Worm (Caenorhabditis elegans) whole organism, young adult: ENCODE results near the gene btb-22.
"Not testable (repeated sequence)": the region's sequence is repeated elsewhere in the genome, so short reads cannot be mapped to it uniquely, and the experiment has no call there.

ENCODE experiments used
- B0035.1 ChIP-seq: sonication (generic microtip); optimal IDR thresholded peaks from 2 replicates; lab custom pipeline; 2016; ENCODE audit warnings: missing genetic modification characterization, mild to moderate bottlenecking, missing compliant biosample characterization, missing genotype, missing genetic modification reagents
- B0261.1 ChIP-seq: sonication (generic microtip); optimal IDR thresholded peaks from 2 replicates; lab custom pipeline; 2016; ENCODE audit warnings: mild to moderate bottlenecking, missing genetic modification characterization, moderate library complexity, missing compliant biosample characterization
- F37B4.10 ChIP-seq: fragments of 200-800 bp; sonication (Bioruptor generic); IDR thresholded peaks from 2 replicates; pipeline ENCODE4 v1.3.6; 2022; ENCODE audit warnings: missing genetic modification characterization, missing compliant biosample characterization
- K11D2.4 ChIP-seq: fragments of 200-800 bp; sonication (Bioruptor generic); IDR thresholded peaks from 2 replicates; pipeline ENCODE4 v1.3.6; 2022; ENCODE audit warnings: missing genetic modification reagents, missing genetic modification characterization, missing compliant biosample characterization
- Y53F4B.3 ChIP-seq: fragments of 200-800 bp; sonication (Bioruptor generic); IDR thresholded peaks from 2 replicates; pipeline ENCODE4 v1.3.6; 2022; ENCODE audit warnings: missing genetic modification reagents, missing genetic modification characterization, missing compliant biosample characterization
- Y56A3A.18 ChIP-seq: fragments of 200-800 bp; sonication (Bioruptor generic); IDR thresholded peaks from 2 replicates; pipeline ENCODE4 v1.3.6; 2022; ENCODE audit warnings: missing genetic modification reagents, missing genetic modification characterization, missing compliant biosample characterization
- Y79H2A.3 ChIP-seq: fragments of 200-800 bp; sonication (Bioruptor generic); conservative IDR thresholded peaks from 2 replicates; pipeline ENCODE4 v1.3.6; 2022; ENCODE audit warnings: missing genetic modification reagents, missing genetic modification characterization, missing compliant biosample characterization
- Y95B8A.8 ChIP-seq: fragments of 200-800 bp; sonication (Bioruptor generic); IDR thresholded peaks from 2 replicates; pipeline ENCODE4 v1.3.6; 2022; ENCODE audit warnings: missing genetic modification reagents, missing genetic modification characterization, missing compliant biosample characterization
- akir-1 ChIP-seq: fragments of 200-800 bp; sonication (Bioruptor generic); optimal IDR thresholded peaks from 2 replicates; lab custom pipeline; 2018; ENCODE audit warnings: mild to moderate bottlenecking, missing genetic modification characterization, moderate library complexity, missing compliant biosample characterization
- aptf-2 ChIP-seq: fragments of 200-800 bp; sonication (Bioruptor generic); conservative IDR thresholded peaks from 2 replicates; pipeline ENCODE4 v1.3.6; 2022; ENCODE audit warnings: missing genetic modification reagents, missing genetic modification characterization, missing compliant biosample characterization
- atf-7 ChIP-seq: sonication (generic microtip); optimal IDR thresholded peaks from 2 replicates; lab custom pipeline; 2017; ENCODE audit warnings: mild to moderate bottlenecking, missing genetic modification characterization, missing compliant biosample characterization
- cebp-2 ChIP-seq: fragments of 200-800 bp; sonication (Bioruptor generic); IDR thresholded peaks from 2 replicates; pipeline ENCODE4 v1.3.6; 2022; ENCODE audit warnings: missing genetic modification characterization, missing compliant biosample characterization
- ceh-40 ChIP-seq: fragments of 200-800 bp; sonication (Bioruptor generic); IDR thresholded peaks from 2 replicates; pipeline ENCODE4 v1.3.6; 2022; ENCODE audit warnings: missing genetic modification characterization, missing compliant biosample characterization
- dpff-1 ChIP-seq: sonication (generic microtip); optimal IDR thresholded peaks from 2 replicates; lab custom pipeline; 2017; ENCODE audit warnings: mild to moderate bottlenecking, missing genetic modification characterization, missing compliant biosample characterization
- ets-4 ChIP-seq: fragments of 200-800 bp; sonication (Bioruptor generic); optimal IDR thresholded peaks from 2 replicates; lab custom pipeline; 2018; ENCODE audit warnings: mild to moderate bottlenecking, missing genetic modification characterization, missing compliant biosample characterization
- lag-1 ChIP-seq: fragments of 200-800 bp; sonication (Bioruptor generic); IDR thresholded peaks from 2 replicates; pipeline ENCODE4 v1.3.6; 2022; ENCODE audit warnings: missing genetic modification reagents, missing genetic modification characterization, missing compliant biosample characterization
- lin-35 ChIP-seq, 3 experiments: fragments of 150-350 bp in 2 of 3; sonication (generic microtip) in 1 of 3; optimal IDR thresholded peaks; 2 replicates each; lab custom pipeline; 2014 to 2018; ENCODE audit warnings: missing biosample characterization in 3 of 3, missing genetic modification characterization in 3 of 3, missing genetic modification reagents in 3 of 3
- madf-10 ChIP-seq: sonication (generic microtip); optimal IDR thresholded peaks from 2 replicates; lab custom pipeline; 2016; ENCODE audit warnings: mild to moderate bottlenecking, missing genetic modification characterization, missing compliant biosample characterization
- madf-6 ChIP-seq: fragments of 200-800 bp; sonication (Bioruptor generic); IDR thresholded peaks from 2 replicates; pipeline ENCODE4 v1.3.6; 2022; ENCODE audit warnings: missing genetic modification reagents, missing genetic modification characterization, missing compliant biosample characterization
- mxl-1 ChIP-seq: sonication (generic microtip); optimal IDR thresholded peaks from 2 replicates; lab custom pipeline; 2016; ENCODE audit warnings: missing genetic modification characterization, missing compliant biosample characterization
- nhr-80 ChIP-seq: sonication (generic microtip); optimal IDR thresholded peaks from 2 replicates; lab custom pipeline; 2016; ENCODE audit warnings: missing genetic modification characterization, missing compliant biosample characterization
- pha-4 ChIP-seq: fragments of 150-350 bp; sonication (generic microtip); optimal IDR thresholded peaks from 2 replicates; lab custom pipeline; 2014; ENCODE audit warnings: missing biosample characterization, missing genetic modification reagents, missing genetic modification characterization
- repo-1 ChIP-seq: sonication (generic microtip); optimal IDR thresholded peaks from 2 replicates; lab custom pipeline; 2017; ENCODE audit warnings: mild to moderate bottlenecking, missing genetic modification characterization, missing compliant biosample characterization
- rpc-1 ChIP-seq, 2 experiments: fragments of 150-350 bp in 1 of 2; sonication (generic microtip) in 1 of 2; optimal IDR thresholded peaks; 2 replicates each; lab custom pipeline; 2014 to 2018; ENCODE audit warnings: missing biosample characterization in 1 of 2, missing genetic modification characterization in 1 of 2, missing genetic modification reagents in 1 of 2, missing genotype in 1 of 2
- snpc-1.1 ChIP-seq: sonication (generic microtip); optimal IDR thresholded peaks from 2 replicates; lab custom pipeline; 2017; ENCODE audit warnings: missing genetic modification characterization, mild to moderate bottlenecking, missing compliant biosample characterization, antibody characterized with exemption, moderate library complexity, missing genotype, missing genetic modification reagents; ENCODE audit not compliant: insufficient read depth
- sptf-2 ChIP-seq: fragments of 200-800 bp; sonication (Bioruptor generic); optimal IDR thresholded peaks from 2 replicates; lab custom pipeline; 2018; ENCODE audit warnings: mild to moderate bottlenecking, missing genetic modification characterization, missing compliant biosample characterization
- zfh-2 ChIP-seq: fragments of 200-800 bp; sonication (Bioruptor generic); conservative IDR thresholded peaks from 2 replicates; pipeline ENCODE4 v1.3.6; 2022; ENCODE audit warnings: missing genetic modification reagents, missing genetic modification characterization, missing compliant biosample characterization
- ztf-25 ChIP-seq: fragments of 200-800 bp; sonication (Bioruptor generic); IDR thresholded peaks from 2 replicates; pipeline ENCODE4 v1.3.6; 2022; ENCODE audit warnings: missing genetic modification reagents, missing genetic modification characterization, missing compliant biosample characterization
- ztf-6 ChIP-seq: fragments of 200-800 bp; sonication (Bioruptor generic); IDR thresholded peaks from 2 replicates; pipeline ENCODE4 v1.3.6; 2022; ENCODE audit warnings: missing genetic modification reagents, missing genetic modification characterization, missing compliant biosample characterization

Gene btb-22

DNA sequence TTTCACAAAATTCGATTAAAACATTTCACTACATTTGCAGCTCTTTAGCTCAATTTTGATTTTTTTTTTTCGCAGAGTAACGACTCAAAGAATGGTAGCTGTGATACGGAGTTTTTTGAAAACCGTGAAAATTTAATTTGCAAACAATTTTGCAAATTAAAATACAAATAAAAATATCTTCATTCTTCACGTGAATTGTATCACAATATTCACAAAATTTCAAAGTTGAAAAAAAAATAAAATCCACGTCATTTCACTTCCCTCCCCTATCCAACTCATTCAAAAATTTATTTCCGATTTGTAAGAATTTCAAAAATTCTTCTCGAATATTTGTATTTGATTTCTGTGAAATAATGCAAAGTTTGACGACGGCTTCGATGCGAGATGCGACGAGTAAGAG lies 20.9 kb upstream of the btb-22 start, which contains the start of gene wht-4:
Gene wht-4, plus strand, starts transcription at position 301 of the 400 bp plus-strand sequence.
- no peak for TF ChIP-seq sptf-2 (GFP tag; lab: Kevin White, UChicago)

DNA sequence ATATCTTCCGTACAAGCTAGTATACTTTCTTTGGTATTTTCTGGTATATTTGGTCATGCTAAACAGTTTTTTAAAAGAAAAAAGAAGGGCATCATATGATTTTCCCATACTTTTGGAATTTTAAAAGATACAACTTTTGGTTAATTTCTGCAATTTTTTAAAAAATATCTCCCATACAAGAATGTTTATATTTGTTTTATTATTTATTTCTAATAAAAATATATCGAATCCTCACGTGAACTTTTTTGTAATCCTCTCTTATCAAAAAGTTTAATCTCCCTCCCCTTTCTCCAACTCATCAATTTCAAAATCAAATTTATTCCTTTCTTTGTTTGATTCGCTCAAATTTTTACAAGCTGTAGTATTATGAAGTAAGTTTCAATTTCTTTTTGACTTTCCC lies 17.2 kb upstream of the btb-22 start, which contains the start of gene nep-13:
Gene nep-13, plus strand, starts transcription at position 301 of the 400 bp plus-strand sequence.
- TF ChIP-seq madf-10 (tag; lab: Kevin White, UChicago) (no peak), pha-4 (tag; lab: Kevin White, UChicago) (no peak), dpff-1 (tag; lab: Kevin White, UChicago) (no peak), Y79H2A.3 (GFP tag; lab: Robert Waterston, UW) (no peak), K11D2.4 (GFP tag; lab: Robert Waterston, UW) (no peak), ztf-25 (GFP tag; lab: Robert Waterston, UW) (no peak), cebp-2 (GFP tag; lab: Robert Waterston, UW) (no peak), rpc-1 (optimal IDR thresholded peaks at IDR 0.05; lab: Kevin White, UChicago) (no peak), rpc-1 (tag; optimal IDR thresholded peaks at IDR 0.05; lab: Kevin White, UChicago) (no peak), snpc-1.1 (tag; lab: Kevin White, UChicago) (no peak)

DNA sequence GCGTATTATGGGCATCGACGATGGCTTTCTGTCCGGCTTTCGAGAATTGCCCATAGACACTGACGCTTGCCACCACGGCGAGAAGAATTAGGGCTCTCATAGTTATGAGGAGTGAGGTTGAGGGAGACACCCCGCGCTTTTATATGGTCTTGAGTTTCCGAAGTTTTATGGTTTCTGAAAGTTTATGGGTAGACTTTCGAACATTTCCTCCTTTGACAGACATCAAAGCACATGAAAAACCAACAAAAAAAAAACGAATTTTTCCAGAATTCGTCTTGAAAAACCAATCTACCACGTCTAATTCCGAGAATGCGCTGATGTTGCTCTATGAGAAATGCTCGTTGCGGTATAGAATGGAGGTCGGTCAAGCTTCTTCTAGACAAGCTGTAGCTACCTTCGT lies 15.0 kb upstream of the btb-22 start, which contains the start of gene scl-15:
Gene scl-15, minus strand, starts transcription at position 101 of the 400 bp plus-strand sequence.
- TF ChIP-seq Y95B8A.8 = no peak
- no peak for TF ChIP-seq ets-4 (GFP tag; lab: Kevin White, UChicago)
- no peak for TF ChIP-seq madf-6
- no peak for TF ChIP-seq B0261.1 (tag; lab: Kevin White, UChicago)
- no peak for TF ChIP-seq ceh-40 (GFP tag; lab: Robert Waterston, UW)
- TF ChIP-seq, all 124 proteins: peak for 0

DNA sequence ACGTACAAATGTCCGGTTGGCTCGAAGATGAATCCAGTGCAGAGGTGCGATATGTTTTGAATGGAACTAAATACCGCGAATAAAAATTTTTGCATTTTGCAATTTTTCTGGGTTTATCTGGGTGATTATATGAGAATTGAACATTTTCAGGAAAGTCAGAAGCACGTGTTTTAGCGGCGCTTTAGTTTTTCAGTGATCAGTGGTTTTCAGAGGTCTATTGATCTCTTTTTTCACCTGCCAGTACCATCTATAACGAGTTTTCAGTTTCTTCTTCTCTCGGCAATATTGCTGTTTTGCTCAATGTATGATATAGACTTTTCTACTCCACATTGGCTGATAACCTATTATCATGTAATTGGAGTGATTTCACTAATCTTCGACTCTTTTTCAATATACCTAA lies 12.5 kb upstream of the btb-22 start, which contains the start of gene sri-63:
Gene sri-63, plus strand, starts transcription at position 301 of the 400 bp plus-strand sequence.
- TF ChIP-seq lin-35 (GFP tag; optimal IDR thresholded peaks at IDR 0.05; lab: Kevin White, UChicago) = no peak
- no peak for TF ChIP-seq Y56A3A.18 (GFP tag; lab: Robert Waterston, UW)
- TF ChIP-seq mxl-1 (tag; lab: Kevin White, UChicago) = no peak
- TF ChIP-seq repo-1 (tag; lab: Kevin White, UChicago) = no peak
- no peak for TF ChIP-seq Y53F4B.3 (GFP tag; lab: Robert Waterston, UW)
- TF ChIP-seq F37B4.10 (GFP tag; lab: Robert Waterston, UW) = no peak
- no peak for TF ChIP-seq aptf-2 (GFP tag; lab: Robert Waterston, UW)
- no peak for TF ChIP-seq lag-1 (GFP tag; lab: Robert Waterston, UW)
- no peak for TF ChIP-seq ztf-6 (GFP tag; lab: Robert Waterston, UW)
- no peak for TF ChIP-seq B0035.1 (tag; lab: Kevin White, UChicago)

DNA sequence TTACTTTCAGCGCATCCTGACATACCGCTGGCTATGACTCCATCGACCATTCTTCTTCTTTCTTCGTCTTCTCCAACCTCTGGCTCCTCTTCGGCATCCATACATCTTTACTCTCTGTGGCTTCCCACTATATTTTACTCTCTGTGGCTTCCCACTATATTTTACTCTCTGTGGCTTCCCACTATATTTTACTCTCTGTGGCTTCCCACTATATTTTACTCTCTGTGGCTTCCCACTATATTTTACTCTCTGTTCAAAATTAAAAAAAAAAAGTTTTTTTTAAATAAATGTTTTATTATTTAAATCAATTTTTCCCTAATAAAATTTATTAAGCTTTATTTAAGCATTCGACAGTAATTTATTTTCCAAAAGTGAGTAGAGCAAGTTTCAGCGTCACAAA lies 9.0 kb upstream of the btb-22 start, which contains the start of gene F39E9.14:
Gene F39E9.14, minus strand, starts transcription at position 101 of the 400 bp plus-strand sequence.
- not testable (repeated sequence) for TF ChIP-seq atf-7 (tag; lab: Kevin White, UChicago); zfh-2 (GFP tag; lab: Robert Waterston, UW); akir-1 (GFP tag; lab: Kevin White, UChicago)

DNA sequence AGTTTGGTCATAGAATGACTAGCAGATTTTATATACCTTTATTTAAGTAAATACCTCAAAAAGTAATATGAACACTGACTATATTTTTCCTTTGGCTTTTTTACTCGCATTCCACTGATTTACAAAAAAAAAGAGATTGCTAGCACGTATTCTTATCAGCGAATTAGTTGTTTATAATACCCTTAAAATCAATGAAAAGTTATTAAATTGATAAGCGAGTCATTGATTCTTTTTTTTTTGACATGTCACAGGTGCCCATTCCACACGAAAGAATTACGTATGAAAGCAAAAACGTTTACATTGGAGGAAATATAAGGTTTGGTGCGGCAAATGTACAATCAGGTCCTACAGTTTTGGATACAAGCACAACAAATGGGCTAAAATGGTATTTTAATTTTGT lies 4.4 kb upstream of the btb-22 start, which contains the start of gene btb-17:
Gene btb-17, plus strand, starts transcription at position 213 of the 400 bp plus-strand sequence.
- TF ChIP-seq lin-35 (GFP tag; optimal IDR thresholded peaks at IDR 0.05; lab: Kevin White, UChicago) = no peak
- TF ChIP-seq pha-4 (tag; lab: Kevin White, UChicago) = no peak
- TF ChIP-seq nhr-80 (tag; lab: Kevin White, UChicago) = peak; percentile 35
